Fruit fly (Drosophila melanogaster) whole organism, embryonic: ENCODE results near the gene asf1.

Experiments used
- Ada2b ChIP-seq: fragments of 200-800 bp; sonication (Bioruptor generic); IDR thresholded peaks from 2 replicates; pipeline ENCODE4 v1.3.6; 2022; ENCODE audit warnings: missing biosample characterization, missing genetic modification characterization
- Atf-2 ChIP-seq: fragments of 200-800 bp; sonication (Bioruptor generic); optimal IDR thresholded peaks from 2 replicates; lab custom pipeline; 2016; ENCODE audit warnings: missing biosample characterization, missing genetic modification characterization
- BtbVII ChIP-seq: fragments of 200-800 bp; sonication (Bioruptor generic); optimal IDR thresholded peaks from 3 replicates; lab custom pipeline; 2017; ENCODE audit warnings: missing biosample characterization, mild to moderate bottlenecking, missing genetic modification characterization
- CG10209 ChIP-seq: fragments of 200-800 bp; sonication (Bioruptor generic); optimal IDR thresholded peaks from 3 replicates; lab custom pipeline; 2017; ENCODE audit warnings: missing biosample characterization, mild to moderate bottlenecking, missing genetic modification characterization, missing genetic modification reagents
- CG10959 ChIP-seq: fragments of 200-800 bp; sonication (Bioruptor generic); IDR thresholded peaks from 2 replicates; pipeline ENCODE4 v1.3.6; 2022; ENCODE audit warnings: missing biosample characterization, missing genetic modification characterization
- CG11085 ChIP-seq: fragments of 200-800 bp; sonication (Bioruptor generic); IDR thresholded peaks from 2 replicates; pipeline ENCODE4 v1.3.6; 2022; ENCODE audit warnings: missing biosample characterization, missing genetic modification characterization
- CG12769 ChIP-seq: fragments of 200-800 bp; sonication (Bioruptor generic); optimal IDR thresholded peaks from 2 replicates; lab custom pipeline; 2019; ENCODE audit warnings: missing biosample characterization, mild to moderate bottlenecking, missing genetic modification characterization, moderate library complexity
- CG12942 ChIP-seq: fragments of 200-800 bp; sonication (Bioruptor generic); optimal IDR thresholded peaks from 3 replicates; lab custom pipeline; 2016; ENCODE audit warnings: missing biosample characterization, missing genetic modification characterization
- CG14667 ChIP-seq: fragments of 200-800 bp; sonication (Bioruptor generic); IDR thresholded peaks from 2 replicates; pipeline ENCODE4 v1.3.6; 2022; ENCODE audit warnings: missing biosample characterization, missing genetic modification characterization
- CG15011 ChIP-seq: fragments of 200-800 bp; sonication (Bioruptor generic); optimal IDR thresholded peaks from 3 replicates; lab custom pipeline; 2018; ENCODE audit warnings: missing biosample characterization, mild to moderate bottlenecking, missing genetic modification characterization
- CG17568 ChIP-seq: fragments of 200-800 bp; sonication (Bioruptor generic); optimal IDR thresholded peaks from 2 replicates; lab custom pipeline; 2018; ENCODE audit warnings: missing biosample characterization, mild to moderate bottlenecking, missing genetic modification characterization, moderate library complexity
- CG1792 ChIP-seq: fragments of 200-800 bp; sonication (Bioruptor generic); optimal IDR thresholded peaks from 2 replicates; lab custom pipeline; 2016; ENCODE audit warnings: missing biosample characterization, missing genetic modification characterization
- CG30020 ChIP-seq: fragments of 200-800 bp; optimal IDR thresholded peaks from 2 replicates; lab custom pipeline; 2019; ENCODE audit warnings: missing biosample characterization, mild to moderate bottlenecking, missing genetic modification characterization, moderate library complexity
- CG32767 ChIP-seq: fragments of 200-800 bp; sonication (Bioruptor generic); IDR thresholded peaks from 2 replicates; pipeline ENCODE4 v1.3.6; 2022; ENCODE audit warnings: missing biosample characterization, missing genetic modification characterization
- CG32772 ChIP-seq: fragments of 200-800 bp; sonication (Bioruptor generic); IDR thresholded peaks from 2 replicates; pipeline ENCODE4 v1.3.6; 2022; ENCODE audit warnings: missing biosample characterization, missing genetic modification characterization
- CG42726 ChIP-seq: fragments of 200-800 bp; sonication (Bioruptor generic); IDR thresholded peaks from 2 replicates; pipeline ENCODE4 v1.3.6; 2022; ENCODE audit warnings: missing biosample characterization, missing genetic modification characterization; ENCODE audit not compliant: partially characterized antibody
- CG4282 ChIP-seq: fragments of 200-800 bp; sonication (Bioruptor generic); optimal IDR thresholded peaks from 2 replicates; lab custom pipeline; 2016; ENCODE audit warnings: missing biosample characterization, missing genetic modification characterization
- CG9797 ChIP-seq: fragments of 200-800 bp; sonication (Bioruptor generic); optimal IDR thresholded peaks from 3 replicates; lab custom pipeline; 2018; ENCODE audit warnings: missing biosample characterization, mild to moderate bottlenecking, missing genetic modification characterization
- Dek ChIP-seq: fragments of 200-800 bp; sonication (Bioruptor generic); optimal IDR thresholded peaks from 3 replicates; lab custom pipeline; 2019; ENCODE audit warnings: missing biosample characterization, mild to moderate bottlenecking, missing genetic modification characterization, moderate library complexity
- Dfd ChIP-seq, 2 experiments: fragments of >200 bp; optimal IDR thresholded peaks; 2 replicates each; lab custom pipeline; 2017; ENCODE audit warnings: missing biosample characterization in 2 of 2, missing genetic modification characterization in 2 of 2
- Dll ChIP-seq: fragments of 200-800 bp; sonication (Bioruptor generic); IDR thresholded peaks from 4 replicates; pipeline ENCODE4 v1.3.6; 2022; ENCODE audit warnings: missing biosample characterization, missing genetic modification characterization; ENCODE audit not compliant: partially characterized antibody
- Doc2 ChIP-seq: fragments of 200-800 bp; sonication (Bioruptor generic); IDR thresholded peaks from 2 replicates; pipeline ENCODE4 v1.3.6; 2022; ENCODE audit warnings: missing biosample characterization, missing genetic modification characterization
- Doc3 ChIP-seq: fragments of 200-800 bp; sonication (Bioruptor generic); IDR thresholded peaks from 3 replicates; pipeline ENCODE4 v1.3.6; 2022; ENCODE audit warnings: missing biosample characterization, missing genetic modification characterization; ENCODE audit not compliant: partially characterized antibody
- Drgx ChIP-seq: fragments of 200-800 bp; sonication (Bioruptor generic); IDR thresholded peaks from 2 replicates; pipeline ENCODE4 v1.3.6; 2022; ENCODE audit warnings: missing biosample characterization, missing genetic modification characterization
- E2f2 ChIP-seq: fragments of 200-800 bp; sonication (Bioruptor generic); IDR thresholded peaks from 2 replicates; pipeline ENCODE4 v1.3.6; 2022; ENCODE audit warnings: missing biosample characterization, missing genetic modification characterization
- Eip74EF ChIP-seq, 2 experiments: fragments of 200-800 bp in 1 of 2; fragments of >200 bp in 1 of 2; sonication (Bioruptor generic) in 1 of 2; optimal IDR thresholded peaks; 2 replicates each; lab custom pipeline; 2017 to 2019; ENCODE audit warnings: missing biosample characterization in 2 of 2, missing genetic modification characterization in 2 of 2, mild to moderate bottlenecking in 1 of 2, moderate library complexity in 1 of 2
- Fer3 ChIP-seq: fragments of 200-800 bp; sonication (Bioruptor generic); optimal IDR thresholded peaks from 2 replicates; lab custom pipeline; 2018; ENCODE audit warnings: missing biosample characterization, mild to moderate bottlenecking, missing genetic modification characterization, moderate library complexity
- HmgZ ChIP-seq: fragments of 200-800 bp; sonication (Bioruptor generic); optimal IDR thresholded peaks from 2 replicates; lab custom pipeline; 2018; ENCODE audit warnings: missing biosample characterization, mild to moderate bottlenecking, missing genetic modification characterization
- Lpt ChIP-seq: fragments of >200 bp; optimal IDR thresholded peaks from 2 replicates; lab custom pipeline; 2018; ENCODE audit warnings: missing biosample characterization, missing genetic modification characterization
- Max ChIP-seq: fragments of 200-800 bp; sonication (Bioruptor generic); optimal IDR thresholded peaks from 2 replicates; lab custom pipeline; 2016; ENCODE audit warnings: missing biosample characterization, mild to moderate bottlenecking, missing genetic modification characterization
- Ravus ChIP-seq: fragments of 200-800 bp; sonication (Bioruptor generic); IDR thresholded peaks from 2 replicates; pipeline ENCODE4 v1.3.6; 2022; ENCODE audit warnings: missing biosample characterization, missing genetic modification characterization
- Tbp ChIP-seq: fragments of >200 bp; optimal IDR thresholded peaks from 2 replicates; lab custom pipeline; 2018; ENCODE audit warnings: missing biosample characterization, missing genetic modification characterization
- bigmax ChIP-seq: fragments of 200-800 bp; sonication (Bioruptor generic); optimal IDR thresholded peaks from 2 replicates; lab custom pipeline; 2018; ENCODE audit warnings: missing biosample characterization, mild to moderate bottlenecking, missing genetic modification characterization
- cas ChIP-seq: fragments of 200-800 bp; sonication (Bioruptor generic); IDR thresholded peaks from 2 replicates; pipeline ENCODE4 v1.3.6; 2022; ENCODE audit warnings: missing biosample characterization, missing genetic modification characterization
- ci ChIP-seq: fragments of 200-800 bp; sonication (Bioruptor generic); IDR thresholded peaks from 3 replicates; pipeline ENCODE4 v1.3.6; 2022; ENCODE audit warnings: missing biosample characterization, missing genetic modification characterization
- dmrt11E ChIP-seq: fragments of 200-800 bp; sonication (Bioruptor generic); optimal IDR thresholded peaks from 3 replicates; lab custom pipeline; 2018; ENCODE audit warnings: missing biosample characterization, mild to moderate bottlenecking, missing genetic modification characterization, moderate library complexity
- ewg ChIP-seq: fragments of 200-800 bp; sonication (Bioruptor generic); optimal IDR thresholded peaks from 3 replicates; lab custom pipeline; 2017; ENCODE audit warnings: mild to moderate bottlenecking, missing biosample characterization, missing genetic modification reagents, missing genetic modification characterization
- fu2 ChIP-seq: fragments of 200-800 bp; sonication (Bioruptor generic); optimal IDR thresholded peaks from 2 replicates; lab custom pipeline; 2016; ENCODE audit warnings: missing biosample characterization, missing genetic modification characterization
- jumu ChIP-seq: fragments of 200-800 bp; sonication (Bioruptor generic); optimal IDR thresholded peaks from 3 replicates; lab custom pipeline; 2016; ENCODE audit warnings: missing biosample characterization, missing genetic modification characterization
- kah ChIP-seq: fragments of 200-800 bp; sonication (Bioruptor generic); optimal IDR thresholded peaks from 2 replicates; lab custom pipeline; 2018; ENCODE audit warnings: missing biosample characterization, mild to moderate bottlenecking, missing genetic modification characterization
- ken ChIP-seq: fragments of 200-800 bp; sonication (Bioruptor generic); IDR thresholded peaks from 3 replicates; pipeline ENCODE4 v1.3.6; 2022; ENCODE audit warnings: missing biosample characterization, missing genetic modification characterization
- onecut ChIP-seq: fragments of 200-800 bp; sonication (Bioruptor generic); IDR thresholded peaks from 2 replicates; pipeline ENCODE4 v1.3.6; 2022; ENCODE audit warnings: missing biosample characterization, missing genetic modification characterization
- pho ChIP-seq: fragments of 200-800 bp; sonication (Bioruptor generic); optimal IDR thresholded peaks from 2 replicates; lab custom pipeline; 2016; ENCODE audit warnings: missing biosample characterization, missing genetic modification characterization
- ranshi ChIP-seq: fragments of 200-800 bp; sonication (Bioruptor generic); IDR thresholded peaks from 2 replicates; pipeline ENCODE4 v1.3.6; 2022; ENCODE audit warnings: missing biosample characterization, missing genetic modification characterization
- shn ChIP-seq: fragments of 200-800 bp; sonication (Bioruptor generic); optimal IDR thresholded peaks from 3 replicates; lab custom pipeline; 2016; ENCODE audit warnings: missing biosample characterization, missing genetic modification characterization
- tio ChIP-seq: fragments of 200-800 bp; sonication (Bioruptor generic); optimal IDR thresholded peaks from 2 replicates; lab custom pipeline; 2017; ENCODE audit warnings: missing biosample characterization, missing genetic modification characterization, inconsistent platforms
- wor ChIP-seq: fragments of 200-800 bp; sonication (Bioruptor generic); IDR thresholded peaks from 2 replicates; pipeline ENCODE4 v1.3.6; 2022; ENCODE audit warnings: missing biosample characterization, missing genetic modification characterization
- zen ChIP-seq: fragments of 200-800 bp; sonication (Bioruptor generic); optimal IDR thresholded peaks from 3 replicates; lab custom pipeline; 2018; ENCODE audit warnings: missing biosample characterization, mild to moderate bottlenecking, missing genetic modification characterization, moderate library complexity
- zen2 ChIP-seq: fragments of 200-800 bp; sonication (Bioruptor generic); IDR thresholded peaks from 3 replicates; pipeline ENCODE4 v1.3.6; 2022; ENCODE audit warnings: missing biosample characterization, missing genetic modification characterization; ENCODE audit not compliant: partially characterized antibody

Gene asf1

DNA sequence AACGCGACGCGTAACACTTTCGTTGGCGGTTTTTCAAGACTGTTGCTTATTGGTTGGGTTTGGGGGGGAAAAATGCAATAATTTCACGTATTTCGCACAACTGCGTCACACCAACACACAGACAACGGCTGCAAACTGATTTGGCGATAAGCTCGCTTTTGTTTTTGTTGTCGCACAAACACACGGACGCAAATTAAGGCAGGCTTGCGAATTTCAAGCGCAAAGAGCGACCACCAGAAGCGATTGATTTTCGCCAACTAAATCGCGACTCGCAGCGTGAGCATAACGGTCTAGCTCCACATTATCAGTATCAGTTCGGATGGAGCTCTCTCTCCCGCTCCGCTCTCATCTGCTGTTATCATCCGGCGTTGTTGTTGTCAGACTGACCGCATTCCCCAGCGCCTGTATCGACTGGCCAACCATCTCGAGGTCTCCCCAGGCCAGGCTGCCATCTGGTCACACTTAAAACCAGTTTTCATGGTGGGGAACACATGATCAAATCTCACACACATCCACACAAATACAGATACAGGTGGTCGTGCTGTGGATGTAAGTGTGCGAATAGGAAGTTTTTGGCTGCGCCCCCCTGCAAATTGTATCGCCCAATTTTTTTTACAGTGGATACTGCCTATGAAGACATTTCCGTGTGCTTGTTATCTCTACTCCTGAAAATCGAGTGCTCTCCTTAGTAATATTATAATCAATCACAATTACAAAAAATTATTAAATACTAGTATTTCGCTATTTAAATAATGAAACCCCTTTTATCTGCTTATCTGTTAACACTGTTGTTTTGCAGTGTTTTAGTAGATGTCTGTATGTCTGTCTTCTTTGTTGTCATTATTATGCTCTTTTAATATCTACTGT is 14.3 kb downstream of the asf1 start (continued):
- TF ChIP-seq Tbp (GFP tag; lab: Kevin White, UChicago) (no peak), onecut (GFP tag; lab: Robert Waterston, UW) (no peak; the same call in 1 of the 2 replicates), CG17568 (GFP tag; lab: Kevin White, UChicago) (no peak), Atf-2 (no peak), Max (peak; percentile 32), ranshi (GFP tag; lab: Robert Waterston, UW) (no peak; the same call in 1 of the 2 replicates), Dek (tag; lab: Kevin White, UChicago) (peak; percentile 41), Fer3 (tag; lab: Kevin White, UChicago) (peak; percentile 78), kah (peak; percentile 83), CG12942 (no peak), Ravus (GFP tag; lab: Robert Waterston, UW) (no peak; the same call in 1 of the 2 replicates), CG14667 (peak; percentile 57), E2f2 (peak; percentile 30; the same call in 1 of the 2 replicates), fu2 (peak; percentile 14), ken (GFP tag; lab: Robert Waterston, UW) (0 out of 3 replicates have a peak, but pooled peaks have one; percentile 8), CG12769 (tag; lab: Kevin White, UChicago) (peak; percentile 80), zen (no peak), dmrt11E (tag; lab: Kevin White, UChicago) (no peak), CG30020 (no peak), tio (GFP tag; lab: Kevin White, UChicago) (peak; percentile 49), Doc3 (no peak), Dll (GFP tag; lab: Robert Waterston, UW) (no peak; the same call in 3 of the 4 replicates), ci (peak; percentile 67; the same call in 2 of the 3 replicates), CG32772 (GFP tag; lab: Robert Waterston, UW) (peak; percentile 34; the same call in 1 of the 2 replicates), CG9797 (GFP tag; lab: Kevin White, UChicago) (peak; percentile 65), BtbVII (GFP tag; lab: Kevin White, UChicago) (peak; percentile 55), CG1792 (GFP tag; lab: Kevin White, UChicago) (peak; percentile 20), Lpt (GFP tag; lab: Kevin White, UChicago) (no peak), Dfd (GFP tag; optimal IDR thresholded peaks at IDR 0.05; lab: Kevin White, UChicago) (no peak), CG32767 (GFP tag; lab: Robert Waterston, UW) (peak; percentile 55; the same call in 1 of the 2 replicates), jumu (GFP tag; lab: Kevin White, UChicago) (no peak), pho (peak; percentile 66), shn (GFP tag; lab: Kevin White, UChicago) (no peak), CG4282 (GFP tag; lab: Kevin White, UChicago) (no peak), CG10959 (GFP tag; lab: Robert Waterston, UW) (no peak), HmgZ (tag; lab: Kevin White, UChicago) (peak; percentile 78), zen2 (no peak), CG11085 (GFP tag; lab: Robert Waterston, UW) (peak; percentile 56; the same call in 1 of the 2 replicates), Ada2b (GFP tag; lab: Robert Waterston, UW) (peak; percentile 79), cas (GFP tag; lab: Robert Waterston, UW) (peak; percentile 68; the same call in 1 of the 2 replicates), wor (GFP tag; lab: Robert Waterston, UW) (no peak), Drgx (GFP tag; lab: Robert Waterston, UW) (peak; percentile 72), ewg (GFP tag; lab: Kevin White, UChicago) (no peak), CG10209 (GFP tag; lab: Kevin White, UChicago) (peak; percentile 59), Eip74EF (GFP tag; optimal IDR thresholded peaks at IDR 0.05; lab: Kevin White, UChicago) (peak in 1 of 2 experiments; percentile 75), bigmax (GFP tag; lab: Kevin White, UChicago) (no peak), CG42726 (GFP tag; lab: Robert Waterston, UW) (no peak), CG15011 (GFP tag; lab: Kevin White, UChicago) (peak; percentile 64), Doc2 (GFP tag; lab: Robert Waterston, UW) (no peak)
